Fruit fly (Drosophila melanogaster) whole organism, adult: ENCODE measurements around the gene CG3526.

Source experiments
- CG11617 ChIP-seq: fragments of 200-800 bp; sonication (Bioruptor generic); optimal IDR thresholded peaks from 2 replicates; lab custom pipeline; 2017; ENCODE audit warnings: mild to moderate bottlenecking, missing biosample characterization, missing genetic modification reagents, missing genetic modification characterization
- CG12768 ChIP-seq: fragments of 200-800 bp; sonication (Bioruptor generic); optimal IDR thresholded peaks from 2 replicates; lab custom pipeline; 2017; ENCODE audit warnings: missing biosample characterization, missing genetic modification characterization, mild to moderate bottlenecking, moderate library complexity, missing genetic modification reagents
- CG14711 ChIP-seq: fragments of 200-800 bp; sonication (Bioruptor generic); optimal IDR thresholded peaks from 2 replicates; lab custom pipeline; 2018; ENCODE audit warnings: missing biosample characterization, mild to moderate bottlenecking, missing genetic modification characterization, moderate library complexity
- CG1620 ChIP-seq: fragments of 200-800 bp; sonication (Bioruptor generic); optimal IDR thresholded peaks from 2 replicates; lab custom pipeline; 2016; ENCODE audit warnings: missing biosample characterization, missing genetic modification characterization
- CG33017 ChIP-seq: fragments of 200-800 bp; sonication (Bioruptor generic); optimal IDR thresholded peaks from 2 replicates; lab custom pipeline; 2018; ENCODE audit warnings: missing biosample characterization, mild to moderate bottlenecking, missing genetic modification characterization, moderate library complexity
- CG5204 ChIP-seq: fragments of 200-800 bp; sonication (Bioruptor generic); optimal IDR thresholded peaks from 2 replicates; lab custom pipeline; 2016; ENCODE audit warnings: missing biosample characterization, missing genetic modification characterization
- CG7045 ChIP-seq: fragments of 200-800 bp; sonication (Bioruptor generic); optimal IDR thresholded peaks from 2 replicates; lab custom pipeline; 2017; ENCODE audit warnings: missing biosample characterization, mild to moderate bottlenecking, missing genetic modification characterization
- CG7101 ChIP-seq: fragments of 200-800 bp; sonication (Bioruptor generic); optimal IDR thresholded peaks from 2 replicates; lab custom pipeline; 2018; ENCODE audit warnings: missing biosample characterization, mild to moderate bottlenecking, missing genetic modification characterization, moderate library complexity
- Clk ChIP-seq: fragments of 200-800 bp; sonication (Bioruptor generic); optimal IDR thresholded peaks from 2 replicates; lab custom pipeline; 2017; ENCODE audit warnings: missing biosample characterization, missing genetic modification characterization
- Crg-1 ChIP-seq: fragments of 200-800 bp; sonication (Bioruptor generic); optimal IDR thresholded peaks from 2 replicates; lab custom pipeline; 2016; ENCODE audit warnings: missing biosample characterization, missing genetic modification characterization
- Hr96 ChIP-seq: fragments of 200-800 bp; sonication (Bioruptor generic); optimal IDR thresholded peaks from 2 replicates; lab custom pipeline; 2016; ENCODE audit warnings: missing biosample characterization, missing genetic modification characterization
- Mnt ChIP-seq: fragments of 200-800 bp; sonication (Bioruptor generic); optimal IDR thresholded peaks from 2 replicates; lab custom pipeline; 2016; ENCODE audit warnings: missing biosample characterization, mild to moderate bottlenecking, missing genetic modification characterization
- bab1 ChIP-seq: fragments of 200-800 bp; sonication (Bioruptor generic); optimal IDR thresholded peaks from 3 replicates; lab custom pipeline; 2019; ENCODE audit warnings: missing biosample characterization, mild to moderate bottlenecking, missing genetic modification characterization, moderate library complexity
- cic ChIP-seq: fragments of 200-800 bp; sonication (Bioruptor generic); optimal IDR thresholded peaks from 2 replicates; lab custom pipeline; 2017; ENCODE audit warnings: missing biosample characterization, mild to moderate bottlenecking, missing genetic modification characterization, moderate library complexity
- cnc ChIP-seq, 2 experiments: fragments of >200 bp; optimal IDR thresholded peaks; 2 replicates each; lab custom pipeline; 2017
- kay ChIP-seq: fragments of 200-800 bp; sonication (Bioruptor generic); peaks from one replicate; lab custom pipeline; 2016; ENCODE audit warnings: missing biosample characterization, missing genetic modification characterization, borderline replicate concordance
- ovo ChIP-seq: fragments of 200-800 bp; sonication (Bioruptor generic); optimal IDR thresholded peaks from 2 replicates; lab custom pipeline; 2016; ENCODE audit warnings: missing biosample characterization, missing genetic modification characterization
- pad ChIP-seq: fragments of 200-800 bp; sonication (Bioruptor generic); optimal IDR thresholded peaks from 3 replicates; lab custom pipeline; 2017; ENCODE audit warnings: missing biosample characterization, missing genetic modification characterization, mild to moderate bottlenecking, moderate library complexity, missing genetic modification reagents
- tj ChIP-seq: fragments of 200-800 bp; sonication (Bioruptor generic); optimal IDR thresholded peaks from 3 replicates; lab custom pipeline; 2017; ENCODE audit warnings: missing biosample characterization, mild to moderate bottlenecking, missing genetic modification characterization, moderate library complexity
- toe ChIP-seq: fragments of 200-800 bp; sonication (Bioruptor generic); optimal IDR thresholded peaks from 2 replicates; lab custom pipeline; 2016; ENCODE audit warnings: missing biosample characterization, missing genetic modification characterization

The CG3526 gene

DNA sequence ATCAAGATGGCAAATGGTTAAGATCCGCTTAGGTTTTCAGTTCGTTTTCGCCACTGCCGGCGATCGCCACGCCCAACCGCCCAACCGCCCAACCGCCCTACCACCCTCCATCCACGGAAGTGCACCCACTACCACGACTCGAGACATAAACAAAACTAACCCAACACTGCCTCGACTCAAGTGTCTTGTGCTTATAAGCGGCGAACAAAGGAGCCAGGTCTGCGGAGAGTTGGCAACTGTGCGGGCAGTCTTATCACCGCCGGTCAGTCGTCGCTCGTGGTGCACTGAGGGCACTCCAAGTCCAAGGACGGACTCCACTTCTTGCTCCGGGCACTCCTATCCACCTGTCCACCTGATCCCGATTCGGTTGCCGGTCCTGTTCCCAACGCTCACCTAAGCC lies at the start of gene CG3526:
Gene CG3526 (plus strand): TSS at position 301 of the 400 bp plus-strand sequence.
- TF ChIP-seq CG12768 (GFP tag; lab: Kevin White, UChicago) (no peak), CG11617 (GFP tag; lab: Kevin White, UChicago) (no peak), CG7101 (tag; lab: Kevin White, UChicago) (no peak), CG33017 (tag; lab: Kevin White, UChicago) (no peak), Clk (GFP tag; lab: Kevin White, UChicago) (no peak), bab1 (GFP tag; lab: Kevin White, UChicago) (no peak), CG5204 (GFP tag; lab: Kevin White, UChicago) (no peak), toe (GFP tag; lab: Kevin White, UChicago) (no peak), cnc (optimal IDR thresholded peaks at IDR 0.05; lab: Kevin White, UChicago) (no peak), tj (GFP tag; lab: Kevin White, UChicago) (no peak), CG14711 (no peak), CG7045 (GFP tag; lab: Kevin White, UChicago) (no peak), kay (GFP tag; lab: Kevin White, UChicago) (no peak)

DNA sequence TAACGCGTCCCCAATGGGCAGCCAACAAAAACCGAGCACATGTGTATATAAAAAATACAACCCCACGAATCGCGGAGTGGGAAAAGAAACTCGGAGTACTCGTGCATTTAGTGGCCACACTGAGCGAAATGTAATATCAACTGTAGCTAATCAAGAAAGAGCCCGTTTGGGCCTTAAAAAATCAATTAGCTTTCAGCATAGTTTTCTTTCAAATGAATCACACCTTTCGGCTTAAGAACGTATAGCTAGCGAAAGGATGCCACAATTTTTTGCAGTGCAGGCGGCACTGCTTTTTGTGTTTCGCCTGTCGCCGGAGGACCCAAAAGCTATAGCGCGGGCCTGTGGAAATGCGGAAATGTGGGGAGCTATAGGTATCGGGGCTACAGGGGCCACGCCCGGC lies 29.6 kb upstream of the CG3526 start:
- TF ChIP-seq cnc (optimal IDR thresholded peaks at IDR 0.05; lab: Kevin White, UChicago) (no peak), kay (GFP tag; lab: Kevin White, UChicago) (no peak)

dm6 chrX:2869430-2869829 lies 21.1 kb upstream of the CG3526 start:
- no peak for TF ChIP-seq CG7045 (GFP tag; lab: Kevin White, UChicago)
- TF ChIP-seq cic = no peak
- TF ChIP-seq CG7101 (tag; lab: Kevin White, UChicago) = no peak
- TF ChIP-seq Hr96 (GFP tag; lab: Kevin White, UChicago) = no peak
- TF ChIP-seq bab1 (GFP tag; lab: Kevin White, UChicago) = no peak
- no peak for TF ChIP-seq toe (GFP tag; lab: Kevin White, UChicago)
- no peak for TF ChIP-seq ovo (GFP tag; lab: Kevin White, UChicago)
- TF ChIP-seq Mnt (GFP tag; lab: Kevin White, UChicago) = no peak
- no peak for TF ChIP-seq CG33017 (tag; lab: Kevin White, UChicago)
- no peak for TF ChIP-seq tj (GFP tag; lab: Kevin White, UChicago)
- TF ChIP-seq pad (GFP tag; lab: Kevin White, UChicago) = no peak

DNA sequence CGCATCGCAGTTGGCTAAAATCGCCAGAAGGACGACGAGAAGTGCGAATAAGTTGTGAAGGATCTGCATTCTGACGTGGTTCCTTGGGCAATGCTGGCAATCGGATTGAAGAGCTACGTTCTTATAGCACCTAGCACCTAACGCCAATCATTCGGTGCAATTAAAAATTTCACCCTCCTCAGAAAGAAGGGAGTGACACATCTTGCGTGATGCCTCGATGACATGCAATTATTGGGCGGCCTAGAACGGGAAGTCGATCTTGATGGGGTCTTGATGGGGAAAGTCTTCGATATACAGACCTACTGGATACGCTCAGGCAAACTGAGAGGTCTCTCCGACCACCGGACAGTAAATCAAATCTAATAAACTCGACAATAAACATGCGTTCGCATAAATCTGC lies 17.8 kb upstream of the CG3526 start, which contains the start of gene CG14416:
Gene CG14416 (minus strand): TSS at position 101 of the 400 bp plus-strand sequence.
- TF ChIP-seq CG33017 (tag; lab: Kevin White, UChicago) (no peak), Clk (GFP tag; lab: Kevin White, UChicago) (no peak), Crg-1 (no peak), bab1 (GFP tag; lab: Kevin White, UChicago) (no peak), CG7045 (GFP tag; lab: Kevin White, UChicago) (no peak), CG14711 (no peak)

DNA sequence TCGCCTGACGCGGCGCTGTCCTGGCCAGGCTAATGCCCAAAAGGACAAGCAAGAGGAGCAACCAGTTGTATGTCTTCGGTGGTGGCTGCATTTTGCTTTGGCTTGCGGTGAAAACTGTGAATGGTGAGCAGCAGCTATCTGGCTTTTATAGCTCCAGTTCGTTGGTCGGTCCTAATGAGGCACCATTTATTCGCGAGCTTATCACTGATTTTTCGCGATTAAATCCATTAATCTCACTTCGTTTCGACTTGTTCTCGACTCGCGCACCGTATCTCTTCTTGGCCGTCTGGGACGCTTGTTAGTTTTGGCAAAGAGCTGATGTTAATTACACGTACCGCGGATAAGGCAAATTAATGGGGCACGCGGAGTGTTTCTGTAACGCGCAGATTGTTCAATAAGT lies 14.1 kb upstream of the CG3526 start, which contains the start of gene CG14417:
Gene CG14417 (minus strand): TSS at position 101 of the 400 bp plus-strand sequence.
- no peak for TF ChIP-seq CG33017 (tag; lab: Kevin White, UChicago)
- TF ChIP-seq Clk (GFP tag; lab: Kevin White, UChicago) = no peak
- no peak for TF ChIP-seq kay (GFP tag; lab: Kevin White, UChicago)
- TF ChIP-seq ovo (GFP tag; lab: Kevin White, UChicago) = no peak
- no peak for TF ChIP-seq Mnt (GFP tag; lab: Kevin White, UChicago)
- TF ChIP-seq cnc (optimal IDR thresholded peaks at IDR 0.05; lab: Kevin White, UChicago) = no peak
- no peak for TF ChIP-seq CG12768 (GFP tag; lab: Kevin White, UChicago)
- no peak for TF ChIP-seq CG5204 (GFP tag; lab: Kevin White, UChicago)
- no peak for TF ChIP-seq CG1620 (GFP tag; lab: Kevin White, UChicago)
- no peak for TF ChIP-seq CG7045 (GFP tag; lab: Kevin White, UChicago)
- TF ChIP-seq Crg-1 = no peak
- no peak for TF ChIP-seq CG11617 (GFP tag; lab: Kevin White, UChicago)
- TF ChIP-seq CG14711 = no peak
- TF ChIP-seq pad (GFP tag; lab: Kevin White, UChicago) = no peak
- no peak for TF ChIP-seq toe (GFP tag; lab: Kevin White, UChicago)

- TF ChIP-seq CG11617 (GFP tag; lab: Kevin White, UChicago) (no peak), CG7101 (tag; lab: Kevin White, UChicago) (no peak), kay (GFP tag; lab: Kevin White, UChicago) (no peak), CG7045 (GFP tag; lab: Kevin White, UChicago) (no peak), Mnt (GFP tag; lab: Kevin White, UChicago) (no peak), CG5204 (GFP tag; lab: Kevin White, UChicago) (no peak), cic (no peak), toe (GFP tag; lab: Kevin White, UChicago) (no peak), Hr96 (GFP tag; lab: Kevin White, UChicago) (no peak), cnc (optimal IDR thresholded peaks at IDR 0.05; lab: Kevin White, UChicago) (no peak), bab1 (GFP tag; lab: Kevin White, UChicago) (no peak), pad (GFP tag; lab: Kevin White, UChicago) (no peak), Crg-1 (no peak), CG14711 (no peak), tj (GFP tag; lab: Kevin White, UChicago) (no peak), CG1620 (GFP tag; lab: Kevin White, UChicago) (no peak), CG33017 (tag; lab: Kevin White, UChicago) (no peak)
Observed at dm6 chrX:2877070-2877469, 13.5 kb upstream of the CG3526 start.
